Worm (Caenorhabditis elegans): ENCODE measurements around the gene set-21.
A peak's percentile ranks its signal among the peaks of the same experiment; 100 is the strongest.

The set-21 gene

ce11 chrIV:4422029-4422428 is 31.4 kb downstream of the set-21 start, which contains the start of gene clec-175 (continued):
- TF ChIP-seq lin-29 (GFP tag; IDR thresholded peaks at IDR 0.05) (no peak), daf-8 (GFP tag; IDR thresholded peaks at IDR 0.05) (no peak)

- TF ChIP-seq nhr-10 (tag; optimal IDR thresholded peaks at IDR 0.05) (no peak), nhr-6 (tag; optimal IDR thresholded peaks at IDR 0.05) (no peak), mes-2 (tag; optimal IDR thresholded peaks at IDR 0.05; ENCODE audit: poor library complexity, severe bottlenecking) (no peak), unc-62 (GFP tag; optimal IDR thresholded peaks at IDR 0.05 in 1 of 2) (peak in 1 of 2 experiments; percentile 95), unc-62 (tag; optimal IDR thresholded peaks at IDR 0.05) (no peak), nhr-25 (tag; optimal IDR thresholded peaks at IDR 0.05; ENCODE audit: borderline replicate concordance, insufficient read depth) (no peak), arid-1 (GFP tag; conservative IDR thresholded peaks at IDR 0.05) (no peak)
Observed at ce11 chrIV:4423026-4423425, 32.4 kb downstream of the set-21 start.

ce11 chrIV:4423885-4424284 is 33.2 kb downstream of the set-21 start:
- TF ChIP-seq unc-62 (GFP tag; optimal IDR thresholded peaks at IDR 0.05 in 1 of 2) (peak in 1 of 2 experiments; percentile 55), unc-62 (tag; optimal IDR thresholded peaks at IDR 0.05) (no peak), F49E8.2 (tag; optimal IDR thresholded peaks at IDR 0.05; ENCODE audit: borderline replicate concordance) (no peak), fkh-10 (GFP tag; optimal IDR thresholded peaks at IDR 0.05) (no peak), daf-12 (tag; optimal IDR thresholded peaks at IDR 0.05) (no peak), ztf-7 (tag; optimal IDR thresholded peaks at IDR 0.05) (no peak), lsy-2 (tag; optimal IDR thresholded peaks at IDR 0.05) (no peak)

- TF ChIP-seq ceh-82 (tag; optimal IDR thresholded peaks at IDR 0.05), result no peak
- TF ChIP-seq lin-15B (tag; optimal IDR thresholded peaks at IDR 0.05), result no peak
- TF ChIP-seq snpc-1.2 (GFP tag; IDR thresholded peaks at IDR 0.05), result no peak
Observed at ce11 chrIV:4429901-4430300, 39.3 kb downstream of the set-21 start, which contains the start of the genes str-185 and R08C7.5. str-185 (minus strand) TSS chrIV:4430001. R08C7.5 (plus strand) TSS chrIV:4430229.

ce11 chrIV:4434441-4435084 is 43.9 kb downstream of the set-21 start, which contains the start of the genes R08C7.8 and R08C7.4:
R08C7.8 (minus strand) TSS chrIV:4434541.
R08C7.4 (plus strand) TSS chrIV:4435034.
- TF ChIP-seq nhr-11 (tag; optimal IDR thresholded peaks at IDR 0.05) (no peak), nhr-28 (tag; optimal IDR thresholded peaks at IDR 0.05) (no peak), dve-1 (tag; optimal IDR thresholded peaks at IDR 0.05; ENCODE audit: insufficient read depth) (no peak), hlh-11 (tag; optimal IDR thresholded peaks at IDR 0.05) (no peak)

ce11 chrIV:4437825-4438224 is 47.2 kb downstream of the set-21 start:
- TF ChIP-seq F44E2.7 (GFP tag; IDR thresholded peaks at IDR 0.05) (no peak), ceh-44 (GFP tag; IDR thresholded peaks at IDR 0.05) (no peak), spr-1 (tag; optimal IDR thresholded peaks at IDR 0.05) (no peak), tag-97 (GFP tag; IDR thresholded peaks at IDR 0.05) (no peak), pha-4 (GFP tag; IDR thresholded peaks at IDR 0.05) (no peak), pha-4 (tag; optimal IDR thresholded peaks at IDR 0.05) (no peak), daf-12 (tag; optimal IDR thresholded peaks at IDR 0.05) (no peak), saeg-2 (GFP tag; IDR thresholded peaks at IDR 0.05) (no peak), nhr-77 (tag; optimal IDR thresholded peaks at IDR 0.05) (no peak), ZK546.5 (tag; optimal IDR thresholded peaks at IDR 0.05) (no peak), F49E8.2 (tag; optimal IDR thresholded peaks at IDR 0.05; ENCODE audit: borderline replicate concordance) (no peak), ceh-82 (tag; optimal IDR thresholded peaks at IDR 0.05) (no peak), ceh-62 (tag; optimal IDR thresholded peaks at IDR 0.05) (no peak), Y48G9A.11 (GFP tag; IDR thresholded peaks at IDR 0.05) (no peak), lin-29 (GFP tag; IDR thresholded peaks at IDR 0.05) (no peak), T20F7.1 (GFP tag; optimal IDR thresholded peaks at IDR 0.05) (no peak), fkh-10 (GFP tag; optimal IDR thresholded peaks at IDR 0.05) (no peak), lin-13 (GFP tag; optimal IDR thresholded peaks at IDR 0.05) (no peak), mxl-3 (GFP tag; optimal IDR thresholded peaks at IDR 0.05) (no peak), set-16 (GFP tag; IDR thresholded peaks at IDR 0.05) (no peak)
